Fruit fly (Drosophila melanogaster): ENCODE results near the gene Syn.

Gene Syn

dm6 chr3R:10264601-10265421, 74.3 kb downstream of the Syn start (continued):
- no peak for TF ChIP-seq CG18764 (GFP tag; optimal IDR thresholded peaks at IDR 0.05)
- TF ChIP-seq sens (GFP tag), result peak; percentile 77
- TF ChIP-seq Blimp-1 (GFP tag; optimal IDR thresholded peaks at IDR 0.05), result peak; percentile 96
- no peak for TF ChIP-seq ATbp (GFP tag; optimal IDR thresholded peaks at IDR 0.05)
- no peak for TF ChIP-seq CG16779 (GFP tag; IDR thresholded peaks at IDR 0.05)
- TF ChIP-seq CG31388 (GFP tag; optimal IDR thresholded peaks at IDR 0.05), result no peak
- TF ChIP-seq toy (GFP tag; IDR thresholded peaks at IDR 0.05), result no peak
- peak in 1 of 2 experiments; percentile 38 for TF ChIP-seq eve (GFP tag; optimal IDR thresholded peaks at IDR 0.05)
- TF ChIP-seq kni (GFP tag; optimal IDR thresholded peaks at IDR 0.05), result peak; percentile 66
- peak; percentile 91 for TF ChIP-seq CG7745 (tag; optimal IDR thresholded peaks at IDR 0.05)
- TF ChIP-seq insv (GFP tag; optimal IDR thresholded peaks at IDR 0.05), result peak; percentile 81 to 97
- no peak for TF ChIP-seq D19A (tag; optimal IDR thresholded peaks at IDR 0.05)
- TF ChIP-seq cg (GFP tag; optimal IDR thresholded peaks at IDR 0.05), result peak; percentile 90
- no peak for TF ChIP-seq CG4854 (GFP tag; optimal IDR thresholded peaks at IDR 0.05)
- TF ChIP-seq btn (GFP tag; optimal IDR thresholded peaks at IDR 0.05), result no peak
- TF ChIP-seq sd (tag; optimal IDR thresholded peaks at IDR 0.05), result peak; percentile 22
- TF ChIP-seq zen (tag; optimal IDR thresholded peaks at IDR 0.05), result peak; percentile 68
- no peak for TF ChIP-seq al (GFP tag; IDR thresholded peaks at IDR 0.05)
- peak; percentile 18 for TF ChIP-seq CG33557 (GFP tag; optimal IDR thresholded peaks at IDR 0.05)
- no peak for TF ChIP-seq jumu (GFP tag; optimal IDR thresholded peaks at IDR 0.05)
- peak; percentile 56 for TF ChIP-seq sqz (GFP tag; optimal IDR thresholded peaks at IDR 0.05)

- TF ChIP-seq Dek (tag; optimal IDR thresholded peaks at IDR 0.05), result peak; percentile 20
- peak; percentile 74 for TF ChIP-seq Drgx (GFP tag; IDR thresholded peaks at IDR 0.05)
- TF ChIP-seq bbx (GFP tag; IDR thresholded peaks at IDR 0.05; ENCODE audit: partially characterized antibody), result no peak
- peak; percentile 47 for TF ChIP-seq CG15011 (GFP tag; optimal IDR thresholded peaks at IDR 0.05)
- TF ChIP-seq Ets65A (GFP tag), result peak; percentile 73
- peak; percentile 2 for TF ChIP-seq CG11723 (GFP tag; optimal IDR thresholded peaks at IDR 0.05)
- peak; percentile 18 for TF ChIP-seq Mad (GFP tag; optimal IDR thresholded peaks at IDR 0.05)
- TF ChIP-seq CG6791 (GFP tag; IDR thresholded peaks at IDR 0.05; ENCODE audit: partially characterized antibody), result no peak
- no peak for TF ChIP-seq Neu2 (GFP tag; optimal IDR thresholded peaks at IDR 0.05; ENCODE audit: borderline replicate concordance)
- no peak for TF ChIP-seq CG8089 (GFP tag; optimal IDR thresholded peaks at IDR 0.05)
- TF ChIP-seq CG8281 (tag; optimal IDR thresholded peaks at IDR 0.05), result no peak
- TF ChIP-seq CG7963 (GFP tag; IDR thresholded peaks at IDR 0.05; ENCODE audit: partially characterized antibody), result no peak
- TF ChIP-seq Fer1 (GFP tag; optimal IDR thresholded peaks at IDR 0.05), result peak; percentile 61
- TF ChIP-seq luna (GFP tag; optimal IDR thresholded peaks at IDR 0.05), result no peak
- peak; percentile 12 for TF ChIP-seq exex (tag; optimal IDR thresholded peaks at IDR 0.05)
- TF ChIP-seq CG8765 (GFP tag; IDR thresholded peaks at IDR 0.05), result no peak; the same call in 1 of the 2 replicates
- TF ChIP-seq CG17612 (GFP tag; IDR thresholded peaks at IDR 0.05), result no peak; the same call in 1 of the 2 replicates
- TF ChIP-seq CG9817 (tag; optimal IDR thresholded peaks at IDR 0.05), result peak; percentile 37
- TF ChIP-seq CG12659 (GFP tag; optimal IDR thresholded peaks at IDR 0.05), result peak; percentile 58
- TF ChIP-seq amos (GFP tag; IDR thresholded peaks at IDR 0.05; ENCODE audit: partially characterized antibody), result no peak
- TF ChIP-seq TFAM (GFP tag; optimal IDR thresholded peaks at IDR 0.05), result no peak
- peak; percentile 5 for TF ChIP-seq CG3995 (GFP tag; optimal IDR thresholded peaks at IDR 0.05)
- no peak for TF ChIP-seq vnd (GFP tag; IDR thresholded peaks at IDR 0.05; ENCODE audit: partially characterized antibody)
- peak; percentile 65 for TF ChIP-seq gro (GFP tag; optimal IDR thresholded peaks at IDR 0.05)
- TF ChIP-seq CG10565 (GFP tag; optimal IDR thresholded peaks at IDR 0.05), result no peak
- TF ChIP-seq CG17829 (tag; optimal IDR thresholded peaks at IDR 0.05), result no peak
- TF ChIP-seq CG31388 (GFP tag; optimal IDR thresholded peaks at IDR 0.05), result no peak
- no peak for TF ChIP-seq CG17568 (GFP tag; optimal IDR thresholded peaks at IDR 0.05)
Observed at dm6 chr3R:10265552-10266137, 75.2 kb downstream of the Syn start.

Data from whole organism, embryonic.